Fruit fly (Drosophila melanogaster) whole organism, embryonic: ENCODE results near the gene mthl1.

Experiments
- Awh ChIP-seq: fragments of 200-800 bp; sonication (Bioruptor generic); IDR thresholded peaks from 2 replicates; pipeline ENCODE4, ENCODE4 v1.3.6; 2022; ENCODE audit warnings: missing biosample characterization, missing genetic modification characterization
- CG10366 ChIP-seq: fragments of 200-800 bp; sonication (Bioruptor generic); IDR thresholded peaks from 2 replicates; pipeline ENCODE4 v1.3.6; 2022; ENCODE audit warnings: missing biosample characterization, missing genetic modification characterization
- CG12391 ChIP-seq: fragments of 200-800 bp; sonication (Bioruptor generic); optimal IDR thresholded peaks from 3 replicates; lab custom pipeline; 2018; ENCODE audit warnings: missing biosample characterization, mild to moderate bottlenecking, missing genetic modification characterization, moderate library complexity
- CG12659 ChIP-seq: fragments of 200-800 bp; sonication (Bioruptor generic); optimal IDR thresholded peaks from 3 replicates; lab custom pipeline; 2017; ENCODE audit warnings: mild to moderate bottlenecking, missing biosample characterization, missing genetic modification reagents, missing genetic modification characterization
- CG13624 ChIP-seq: fragments of 200-800 bp; sonication (Bioruptor generic); optimal IDR thresholded peaks from 2 replicates; lab custom pipeline; 2016; ENCODE audit warnings: missing biosample characterization, missing genetic modification characterization
- CG13894 ChIP-seq: fragments of 200-800 bp; sonication (Bioruptor generic); optimal IDR thresholded peaks from 3 replicates; lab custom pipeline; 2018; ENCODE audit warnings: missing biosample characterization, mild to moderate bottlenecking, missing genetic modification characterization, moderate library complexity
- CG14441 ChIP-seq: fragments of 200-800 bp; sonication (Bioruptor generic); IDR thresholded peaks from 2 replicates; pipeline ENCODE4 v1.3.6; 2022; ENCODE audit warnings: missing biosample characterization, missing genetic modification characterization
- CG15269 ChIP-seq: fragments of 200-800 bp; sonication (Bioruptor generic); optimal IDR thresholded peaks from 2 replicates; lab custom pipeline; 2018; ENCODE audit warnings: missing biosample characterization, mild to moderate bottlenecking, missing genetic modification characterization, moderate library complexity
- CG15479 ChIP-seq: fragments of 200-800 bp; sonication (Bioruptor generic); optimal IDR thresholded peaks from 3 replicates; lab custom pipeline; 2019; ENCODE audit warnings: missing biosample characterization, mild to moderate bottlenecking, missing genetic modification characterization, moderate library complexity
- CG17829 ChIP-seq: fragments of 200-800 bp; optimal IDR thresholded peaks from 2 replicates; lab custom pipeline; 2019; ENCODE audit warnings: missing biosample characterization, mild to moderate bottlenecking, missing genetic modification characterization, moderate library complexity
- CG18764 ChIP-seq: fragments of 200-800 bp; sonication (Bioruptor generic); optimal IDR thresholded peaks from 3 replicates; lab custom pipeline; 2016; ENCODE audit warnings: missing biosample characterization, missing genetic modification characterization
- CG2129 ChIP-seq: fragments of 200-800 bp; sonication (Bioruptor generic); IDR thresholded peaks from 2 replicates; pipeline ENCODE4 v1.3.6; 2022; ENCODE audit warnings: missing biosample characterization, missing genetic modification characterization; ENCODE audit not compliant: partially characterized antibody
- CG2678 ChIP-seq: fragments of 200-800 bp; sonication (Bioruptor generic); optimal IDR thresholded peaks from 3 replicates; lab custom pipeline; 2019; ENCODE audit warnings: missing biosample characterization, mild to moderate bottlenecking, missing genetic modification characterization, moderate library complexity
- CG2889 ChIP-seq: fragments of 200-800 bp; sonication (Bioruptor generic); IDR thresholded peaks from 3 replicates; pipeline ENCODE4 v1.3.6; 2022; ENCODE audit warnings: missing biosample characterization, missing genetic modification characterization
- CG3281 ChIP-seq: fragments of 200-800 bp; sonication (Bioruptor generic); optimal IDR thresholded peaks from 3 replicates; lab custom pipeline; 2017; ENCODE audit warnings: missing biosample characterization, mild to moderate bottlenecking, missing genetic modification characterization
- CG34224 ChIP-seq: fragments of 200-800 bp; sonication (Bioruptor generic); IDR thresholded peaks from 3 replicates; pipeline ENCODE4 v1.3.6; 2022; ENCODE audit warnings: missing biosample characterization, missing genetic modification characterization; ENCODE audit not compliant: partially characterized antibody
- CG4424 ChIP-seq: fragments of 200-800 bp; sonication (Bioruptor generic); optimal IDR thresholded peaks from 3 replicates; lab custom pipeline; 2016; ENCODE audit warnings: missing biosample characterization, missing genetic modification characterization
- CG6254 ChIP-seq: fragments of 200-800 bp; sonication (Bioruptor generic); optimal IDR thresholded peaks from 3 replicates; lab custom pipeline; 2017; ENCODE audit warnings: mild to moderate bottlenecking, missing biosample characterization, missing genetic modification reagents, missing genetic modification characterization
- CG7839 ChIP-seq: fragments of 200-800 bp; sonication (Bioruptor generic); optimal IDR thresholded peaks from 3 replicates; lab custom pipeline; 2018; ENCODE audit warnings: missing biosample characterization, mild to moderate bottlenecking, missing genetic modification characterization, moderate library complexity
- CG7928 ChIP-seq: fragments of 200-800 bp; sonication (Bioruptor generic); optimal IDR thresholded peaks from 2 replicates; lab custom pipeline; 2017; ENCODE audit warnings: missing biosample characterization, mild to moderate bottlenecking, missing genetic modification characterization
- CG8290 ChIP-seq, 3 experiments: fragments of 200-800 bp; sonication (Bioruptor generic); optimal IDR thresholded peaks; 2 replicates each; lab custom pipeline; 2016 to 2019; ENCODE audit warnings: missing biosample characterization in 3 of 3, missing genetic modification characterization in 3 of 3, mild to moderate bottlenecking in 2 of 3, moderate library complexity in 1 of 3
- CG9876 ChIP-seq: fragments of 200-800 bp; sonication (Bioruptor generic); optimal IDR thresholded peaks from 2 replicates; lab custom pipeline; 2016; ENCODE audit warnings: missing biosample characterization, missing genetic modification characterization
- CHES-1-like ChIP-seq: fragments of 200-800 bp; sonication (Bioruptor generic); optimal IDR thresholded peaks from 2 replicates; lab custom pipeline; 2016; ENCODE audit warnings: missing biosample characterization, missing genetic modification characterization
- Dll ChIP-seq: fragments of 200-800 bp; sonication (Bioruptor generic); IDR thresholded peaks from 4 replicates; pipeline ENCODE4 v1.3.6; 2022; ENCODE audit warnings: missing biosample characterization, missing genetic modification characterization; ENCODE audit not compliant: partially characterized antibody
- Ets97D ChIP-seq: fragments of 200-800 bp; sonication (Bioruptor generic); optimal IDR thresholded peaks from 3 replicates; lab custom pipeline; 2016; ENCODE audit warnings: missing biosample characterization, missing genetic modification characterization
- Fer2 ChIP-seq: fragments of 200-800 bp; sonication (Bioruptor generic); optimal IDR thresholded peaks from 2 replicates; lab custom pipeline; 2018; ENCODE audit warnings: missing biosample characterization, mild to moderate bottlenecking, missing genetic modification characterization, moderate library complexity
- HLH54F ChIP-seq: fragments of 200-800 bp; sonication (Bioruptor generic); optimal IDR thresholded peaks from 3 replicates; lab custom pipeline; 2016; ENCODE audit warnings: missing biosample characterization, missing genetic modification characterization
- Hr51 ChIP-seq, 2 experiments: fragments of 200-800 bp; sonication (Bioruptor generic); optimal IDR thresholded peaks; 2 replicates in 1 of 2; 3 replicates in 1 of 2; lab custom pipeline; 2016 to 2018; ENCODE audit warnings: missing biosample characterization in 2 of 2, missing genetic modification characterization in 2 of 2, mild to moderate bottlenecking in 1 of 2, moderate library complexity in 1 of 2
- Lpt ChIP-seq: fragments of >200 bp; optimal IDR thresholded peaks from 2 replicates; lab custom pipeline; 2018; ENCODE audit warnings: missing biosample characterization, missing genetic modification characterization
- MTF-1 ChIP-seq: fragments of 200-800 bp; sonication (Bioruptor generic); optimal IDR thresholded peaks from 2 replicates; lab custom pipeline; 2018; ENCODE audit warnings: missing biosample characterization, mild to moderate bottlenecking, missing genetic modification characterization, borderline replicate concordance
- Nf-YB ChIP-seq: fragments of 200-800 bp; sonication (Bioruptor generic); optimal IDR thresholded peaks from 3 replicates; lab custom pipeline; 2019; ENCODE audit warnings: missing biosample characterization, mild to moderate bottlenecking, missing genetic modification characterization, moderate library complexity
- Opbp ChIP-seq: fragments of 200-800 bp; sonication (Bioruptor generic); IDR thresholded peaks from 3 replicates; pipeline ENCODE4 v1.3.6; 2022; ENCODE audit warnings: missing biosample characterization, missing genetic modification characterization; ENCODE audit not compliant: partially characterized antibody
- Taf1 ChIP-seq: fragments of 200-800 bp; sonication (Bioruptor generic); IDR thresholded peaks from 2 replicates; pipeline ENCODE4 v1.3.6; 2022; ENCODE audit warnings: missing biosample characterization, missing genetic modification characterization
- Vsx1 ChIP-seq: fragments of 200-800 bp; sonication (Bioruptor generic); optimal IDR thresholded peaks from 2 replicates; lab custom pipeline; 2017; ENCODE audit warnings: missing biosample characterization, mild to moderate bottlenecking, missing genetic modification characterization, missing genetic modification reagents
- Xrp1 ChIP-seq: fragments of 200-800 bp; sonication (Bioruptor generic); IDR thresholded peaks from 2 replicates; pipeline ENCODE4 v1.3.6; 2022; ENCODE audit warnings: missing biosample characterization, missing genetic modification characterization
- ash1 ChIP-seq: fragments of 200-800 bp; sonication (Bioruptor generic); optimal IDR thresholded peaks from 2 replicates; lab custom pipeline; 2018; ENCODE audit warnings: missing biosample characterization, mild to moderate bottlenecking, missing genetic modification characterization
- disco-r ChIP-seq: fragments of 200-800 bp; sonication (Bioruptor generic); optimal IDR thresholded peaks from 2 replicates; lab custom pipeline; 2016; ENCODE audit warnings: missing biosample characterization, missing genetic modification characterization
- fd3F ChIP-seq: fragments of 200-800 bp; sonication (Bioruptor generic); optimal IDR thresholded peaks from 2 replicates; lab custom pipeline; 2018; ENCODE audit warnings: missing biosample characterization, mild to moderate bottlenecking, missing genetic modification characterization, moderate library complexity
- ham ChIP-seq: fragments of 200-800 bp; sonication (Bioruptor generic); IDR thresholded peaks from 2 replicates; pipeline ENCODE4 v1.3.6; 2022; ENCODE audit warnings: missing biosample characterization, missing genetic modification characterization
- ind ChIP-seq: fragments of 200-800 bp; sonication (Bioruptor generic); optimal IDR thresholded peaks from 3 replicates; lab custom pipeline; 2016; ENCODE audit warnings: missing biosample characterization, missing genetic modification characterization
- insv ChIP-seq, 2 experiments: fragments of 200-800 bp; sonication (Bioruptor generic); optimal IDR thresholded peaks; 3 replicates each; lab custom pipeline; 2016 to 2018; ENCODE audit warnings: missing biosample characterization in 2 of 2, missing genetic modification characterization in 2 of 2
- nau ChIP-seq: fragments of 200-800 bp; sonication (Bioruptor generic); optimal IDR thresholded peaks from 3 replicates; lab custom pipeline; 2017; ENCODE audit warnings: missing biosample characterization, mild to moderate bottlenecking, missing genetic modification characterization, missing genetic modification reagents
- nom ChIP-seq: fragments of 200-800 bp; sonication (Bioruptor generic); optimal IDR thresholded peaks from 2 replicates; lab custom pipeline; 2017; ENCODE audit warnings: missing biosample characterization, missing genetic modification characterization, mild to moderate bottlenecking, moderate library complexity, missing genetic modification reagents
- pb ChIP-seq: fragments of 200-800 bp; sonication (Bioruptor generic); optimal IDR thresholded peaks from 3 replicates; lab custom pipeline; 2016; ENCODE audit warnings: missing biosample characterization, missing genetic modification characterization
- tna ChIP-seq: fragments of 200-800 bp; sonication (Bioruptor generic); IDR thresholded peaks from 2 replicates; pipeline ENCODE4 v1.3.6; 2022; ENCODE audit warnings: missing biosample characterization, missing genetic modification characterization; ENCODE audit not compliant: partially characterized antibody
- toy ChIP-seq: fragments of 200-800 bp; sonication (Bioruptor generic); IDR thresholded peaks from 2 replicates; pipeline ENCODE4 v1.3.6; 2022; ENCODE audit warnings: missing biosample characterization, missing genetic modification characterization
- unc-4 ChIP-seq: fragments of 200-800 bp; sonication (Bioruptor generic); IDR thresholded peaks from 2 replicates; pipeline ENCODE4 v1.3.6; 2022; ENCODE audit warnings: missing biosample characterization, missing genetic modification characterization; ENCODE audit not compliant: partially characterized antibody
- zfh2 ChIP-seq: fragments of 200-800 bp; sonication (Bioruptor generic); optimal IDR thresholded peaks from 2 replicates; lab custom pipeline; 2016; ENCODE audit warnings: missing biosample characterization, missing genetic modification characterization

mthl1 gene

dm6 chrX:16650078-16651063 lies 9.6 kb downstream of the mthl1 start (continued):
- TF ChIP-seq CG4424 (GFP tag; lab: Kevin White, UChicago) = no peak
- no peak for TF ChIP-seq Dll (GFP tag; lab: Robert Waterston, UW)
- no peak for TF ChIP-seq CG34224 (GFP tag; lab: Robert Waterston, UW)
- TF ChIP-seq CG2889 (GFP tag; lab: Robert Waterston, UW) = no peak
- peak; percentile 66 for TF ChIP-seq Xrp1
- no peak for TF ChIP-seq ham
- no peak for TF ChIP-seq CG6254
- no peak for TF ChIP-seq nau (GFP tag; lab: Kevin White, UChicago)
- TF ChIP-seq CG3281 (GFP tag; lab: Kevin White, UChicago) = no peak
- no peak for TF ChIP-seq tna (GFP tag; lab: Robert Waterston, UW)
- TF ChIP-seq pb = peak; percentile 75
- TF ChIP-seq Awh (GFP tag; lab: Robert Waterston, UW) = no peak
- TF ChIP-seq ind (GFP tag; lab: Kevin White, UChicago) = peak; percentile 12
- no peak for TF ChIP-seq CG2129
- peak; percentile 50 for TF ChIP-seq Vsx1 (GFP tag; lab: Kevin White, UChicago)
- TF ChIP-seq fd3F = no peak
- peak; percentile 16 for TF ChIP-seq CG12659
- no peak for TF ChIP-seq CG7928 (GFP tag; lab: Kevin White, UChicago)
- TF ChIP-seq CG10366 (GFP tag; lab: Robert Waterston, UW) = peak; percentile 85
- TF ChIP-seq unc-4 = no peak
- no peak for TF ChIP-seq CG8290 (GFP tag; optimal IDR thresholded peaks at IDR 0.05; lab: Kevin White, UChicago)
- TF ChIP-seq CG8290 (tag; optimal IDR thresholded peaks at IDR 0.05; lab: Kevin White, UChicago) = peak in 1 of 2 experiments; percentile 15
- no peak for TF ChIP-seq Taf1
- no peak for TF ChIP-seq toy (GFP tag; lab: Robert Waterston, UW)
- peak; percentile 72 for TF ChIP-seq CG14441 (GFP tag; lab: Robert Waterston, UW)
- no peak for TF ChIP-seq CG9876
- peak; percentile 70 for TF ChIP-seq CG7839 (tag; lab: Kevin White, UChicago)
- no peak for TF ChIP-seq HLH54F
- TF ChIP-seq CG17829 = no peak
- peak; percentile 59 for TF ChIP-seq CG15269 (tag; lab: Kevin White, UChicago)
- peak; percentile 15 for TF ChIP-seq CG2678 (tag; lab: Kevin White, UChicago)
- TF ChIP-seq CHES-1-like (GFP tag; lab: Kevin White, UChicago) = no peak
- peak; percentile 3 for TF ChIP-seq MTF-1 (GFP tag; lab: Kevin White, UChicago)
- TF ChIP-seq nom = no peak
- no peak for TF ChIP-seq ash1 (GFP tag; lab: Kevin White, UChicago)
- peak in 1 of 2 experiments; percentile 59 for TF ChIP-seq Hr51 (GFP tag; optimal IDR thresholded peaks at IDR 0.05; lab: Kevin White, UChicago)
- TF ChIP-seq, all 482 proteins: peak for 150

- TF ChIP-seq Xrp1 (no peak), Nf-YB (GFP tag; lab: Kevin White, UChicago) (no peak), CG6254 (no peak), zfh2 (GFP tag; lab: Kevin White, UChicago) (no peak), Ets97D (GFP tag; lab: Kevin White, UChicago) (peak; percentile 71), disco-r (no peak), CG18764 (GFP tag; lab: Kevin White, UChicago) (no peak), Lpt (no peak), CG13894 (tag; lab: Kevin White, UChicago) (no peak), CG13624 (GFP tag; lab: Kevin White, UChicago) (peak; percentile 1), fd3F (no peak), CG15479 (no peak), Fer2 (tag; lab: Kevin White, UChicago) (no peak), CG12391 (tag; lab: Kevin White, UChicago) (peak; percentile 23), Opbp (GFP tag; lab: Robert Waterston, UW) (peak; percentile 84; the same call in 2 of the 3 replicates), insv (GFP tag; optimal IDR thresholded peaks at IDR 0.05; lab: Kevin White, UChicago) (peak in 1 of 2 experiments; percentile 71)
Observed at dm6 chrX:16651098-16651497, 10.3 kb downstream of the mthl1 start, which contains the start of the genes CG32573 and CG42512. CG32573 (plus strand) TSS chrX:16651376. CG42512 (plus strand) TSS chrX:16651376.
